Fruit fly (Drosophila melanogaster) whole organism, pupa: Measurements from ENCODE around the gene Cpr62Bb.

Experiments used
- CG10348 ChIP-seq: fragments of 200-800 bp; sonication (Bioruptor generic); IDR thresholded peaks from 2 replicates; pipeline ENCODE4 v1.3.6; 2022; ENCODE audit warnings: missing biosample characterization, missing genetic modification characterization
- CG12605 ChIP-seq: fragments of 200-800 bp; sonication (Bioruptor generic); IDR thresholded peaks from 2 replicates; pipeline ENCODE4 v1.3.6; 2022; ENCODE audit warnings: missing biosample characterization, missing genetic modification characterization
- CG13204 ChIP-seq: fragments of 200-800 bp; sonication (Bioruptor generic); optimal IDR thresholded peaks from 2 replicates; lab custom pipeline; 2018; ENCODE audit warnings: missing biosample characterization, mild to moderate bottlenecking, missing genetic modification characterization, moderate library complexity
- CG14655 ChIP-seq: fragments of 200-800 bp; sonication (Bioruptor generic); optimal IDR thresholded peaks from 3 replicates; lab custom pipeline; 2017; ENCODE audit warnings: mild to moderate bottlenecking, missing biosample characterization, missing genetic modification reagents, missing genetic modification characterization
- CG15710 ChIP-seq: fragments of 200-800 bp; sonication (Bioruptor generic); optimal IDR thresholded peaks from 2 replicates; lab custom pipeline; 2018; ENCODE audit warnings: missing biosample characterization, mild to moderate bottlenecking, missing genetic modification characterization, moderate library complexity
- CG17806 ChIP-seq: fragments of 200-800 bp; sonication (Bioruptor generic); optimal IDR thresholded peaks from 2 replicates; lab custom pipeline; 2018; ENCODE audit warnings: missing biosample characterization, mild to moderate bottlenecking, missing genetic modification characterization, moderate library complexity
- CG32121 ChIP-seq: fragments of 200-800 bp; sonication (Bioruptor generic); IDR thresholded peaks from 2 replicates; pipeline ENCODE4 v1.3.6; 2022; ENCODE audit warnings: missing biosample characterization, missing genetic modification characterization
- CG34367 ChIP-seq: fragments of 200-800 bp; sonication (Bioruptor generic); optimal IDR thresholded peaks from 2 replicates; lab custom pipeline; 2018; ENCODE audit warnings: missing biosample characterization, mild to moderate bottlenecking, missing genetic modification characterization
- CG4496 ChIP-seq: fragments of 200-800 bp; sonication (Bioruptor generic); IDR thresholded peaks from 3 replicates; pipeline ENCODE4 v1.3.6; 2022; ENCODE audit warnings: missing biosample characterization, missing genetic modification characterization
- CG8159 ChIP-seq: fragments of 200-800 bp; sonication (Bioruptor generic); optimal IDR thresholded peaks from 3 replicates; lab custom pipeline; 2018; ENCODE audit warnings: missing biosample characterization, mild to moderate bottlenecking, missing genetic modification characterization, moderate library complexity
- CG8301 ChIP-seq: fragments of 200-800 bp; sonication (Bioruptor generic); optimal IDR thresholded peaks from 2 replicates; lab custom pipeline; 2018; ENCODE audit warnings: missing biosample characterization, mild to moderate bottlenecking, missing genetic modification characterization
- CG9948 ChIP-seq: fragments of 200-800 bp; sonication (Bioruptor generic); optimal IDR thresholded peaks from 2 replicates; lab custom pipeline; 2018; ENCODE audit warnings: missing biosample characterization, mild to moderate bottlenecking, missing genetic modification characterization, moderate library complexity
- D1 ChIP-seq: fragments of 200-800 bp; sonication (Bioruptor generic); optimal IDR thresholded peaks from 2 replicates; lab custom pipeline; 2018; ENCODE audit warnings: missing biosample characterization, mild to moderate bottlenecking, missing genetic modification characterization, moderate library complexity
- EcR ChIP-seq: fragments of 200-800 bp; sonication (Bioruptor generic); optimal IDR thresholded peaks from 3 replicates; lab custom pipeline; 2019; ENCODE audit warnings: missing biosample characterization, missing genetic modification characterization, mild to moderate bottlenecking, moderate library complexity, missing genetic modification reagents
- Ets98B ChIP-seq: fragments of 200-800 bp; sonication (Bioruptor generic); IDR thresholded peaks from 2 replicates; pipeline ENCODE4 v1.3.6; 2022; ENCODE audit warnings: missing biosample characterization, missing genetic modification characterization
- Pif1A ChIP-seq: fragments of 200-800 bp; sonication (Bioruptor generic); optimal IDR thresholded peaks from 3 replicates; lab custom pipeline; 2016; ENCODE audit warnings: missing biosample characterization, missing genetic modification characterization
- Pif1B ChIP-seq: fragments of 200-800 bp; sonication (Bioruptor generic); optimal IDR thresholded peaks from 3 replicates; lab custom pipeline; 2016; ENCODE audit warnings: missing biosample characterization, missing genetic modification characterization
- Snoo ChIP-seq: fragments of 200-800 bp; sonication (Bioruptor generic); optimal IDR thresholded peaks from 3 replicates; lab custom pipeline; 2017; ENCODE audit warnings: missing biosample characterization, mild to moderate bottlenecking, missing genetic modification characterization, inconsistent platforms
- fd96Ca ChIP-seq: fragments of 200-800 bp; sonication (Bioruptor generic); IDR thresholded peaks from 3 replicates; pipeline ENCODE4 v1.3.6; 2022; ENCODE audit warnings: missing biosample characterization, missing genetic modification characterization
- gl ChIP-seq: fragments of 200-800 bp; sonication (Bioruptor generic); optimal IDR thresholded peaks from 2 replicates; lab custom pipeline; 2018; ENCODE audit warnings: missing biosample characterization, mild to moderate bottlenecking, missing genetic modification characterization
- rn ChIP-seq: fragments of 200-800 bp; sonication (Bioruptor generic); IDR thresholded peaks from 2 replicates; pipeline ENCODE4 v1.3.6; 2022; ENCODE audit warnings: missing biosample characterization, missing genetic modification characterization

Cpr62Bb gene

dm6 chr3L:1835064-1835463 is at the start of gene Cpr62Bb:
Gene Cpr62Bb (minus strand): TSS chr3L:1835164.
- TF ChIP-seq CG17806 (no peak), CG15710 (tag; lab: Kevin White, UChicago) (no peak), CG8159 (tag; lab: Kevin White, UChicago) (no peak), rn (GFP tag; lab: Robert Waterston, UW) (no peak), CG34367 (no peak)

- TF ChIP-seq EcR (GFP tag; lab: Kevin White, UChicago) (peak; percentile 2), Pif1B (GFP tag; lab: Kevin White, UChicago) (peak; percentile 8), Pif1A (GFP tag; lab: Kevin White, UChicago) (no peak)
These were observed 49.7 kb upstream of the Cpr62Bb start, which contains the start of gene Aprt for dm6 chr3L:1884652-1885051. Gene Aprt (minus strand): TSS chr3L:1885019.

dm6 chr3L:1882868-1883554 is 48.0 kb upstream of the Cpr62Bb start, which contains the start of gene CG13937:
Gene CG13937 (minus strand): TSS chr3L:1883041.
- TF ChIP-seq CG13204 (GFP tag; lab: Kevin White, UChicago) = no peak

dm6 chr3L:1881919-1882318 is 47.0 kb upstream of the Cpr62Bb start:
- TF ChIP-seq D1 (tag; lab: Kevin White, UChicago) (no peak), CG9948 (tag; lab: Kevin White, UChicago) (no peak), CG32121 (GFP tag; lab: Robert Waterston, UW) (no peak), CG34367 (no peak), CG8159 (tag; lab: Kevin White, UChicago) (no peak)

dm6 chr3L:1880692-1881091 is 45.7 kb upstream of the Cpr62Bb start:
- peak; percentile 62; the same call in 1 of the 2 replicates for TF ChIP-seq rn (GFP tag; lab: Robert Waterston, UW)
- no peak for TF ChIP-seq EcR (GFP tag; lab: Kevin White, UChicago)
- TF ChIP-seq CG10348 (GFP tag; lab: Robert Waterston, UW) = no peak
- TF ChIP-seq CG14655 (GFP tag; lab: Kevin White, UChicago) = peak; percentile 71
- TF ChIP-seq CG8159 (tag; lab: Kevin White, UChicago) = peak; percentile 45
- no peak for TF ChIP-seq CG13204 (GFP tag; lab: Kevin White, UChicago)
- peak; percentile 79; the same call in 2 of the 3 replicates for TF ChIP-seq fd96Ca (GFP tag; lab: Robert Waterston, UW)
- TF ChIP-seq CG12605 (GFP tag; lab: Robert Waterston, UW) = peak; percentile 62; the same call in 1 of the 2 replicates
- TF ChIP-seq D1 (tag; lab: Kevin White, UChicago) = no peak
- TF ChIP-seq CG34367 = no peak
- TF ChIP-seq CG15710 (tag; lab: Kevin White, UChicago) = no peak
- TF ChIP-seq Snoo (tag; lab: Kevin White, UChicago) = no peak
- TF ChIP-seq CG9948 (tag; lab: Kevin White, UChicago) = peak; percentile 7
- peak; percentile 83; the same call in 2 of the 3 replicates for TF ChIP-seq CG4496
- TF ChIP-seq gl (tag; lab: Kevin White, UChicago) = no peak
- TF ChIP-seq Pif1A (GFP tag; lab: Kevin White, UChicago) = no peak
- TF ChIP-seq CG32121 (GFP tag; lab: Robert Waterston, UW) = peak; percentile 32; the same call in 1 of the 2 replicates
- TF ChIP-seq CG17806 = peak; percentile 30
- peak; percentile 35 for TF ChIP-seq Pif1B (GFP tag; lab: Kevin White, UChicago)
- peak; percentile 66; the same call in 1 of the 2 replicates for TF ChIP-seq Ets98B (GFP tag; lab: Robert Waterston, UW)
- TF ChIP-seq CG8301 (tag; lab: Kevin White, UChicago) = peak; percentile 52

- TF ChIP-seq rn (GFP tag; lab: Robert Waterston, UW) = peak; percentile 41; the same call in 1 of the 2 replicates
- no peak for TF ChIP-seq CG14655 (GFP tag; lab: Kevin White, UChicago)
- TF ChIP-seq CG34367 = peak; percentile 48
- TF ChIP-seq CG9948 (tag; lab: Kevin White, UChicago) = peak; percentile 51
- no peak for TF ChIP-seq Pif1A (GFP tag; lab: Kevin White, UChicago)
- peak; percentile 61 for TF ChIP-seq CG12605 (GFP tag; lab: Robert Waterston, UW)
- peak; percentile 60 for TF ChIP-seq CG4496
- no peak for TF ChIP-seq Pif1B (GFP tag; lab: Kevin White, UChicago)
- no peak for TF ChIP-seq CG10348 (GFP tag; lab: Robert Waterston, UW)
- TF ChIP-seq fd96Ca (GFP tag; lab: Robert Waterston, UW) = 0 out of 3 replicates have a peak, but pooled peaks have one; percentile 17
- TF ChIP-seq CG13204 (GFP tag; lab: Kevin White, UChicago) = no peak
- TF ChIP-seq EcR (GFP tag; lab: Kevin White, UChicago) = peak; percentile 68
- TF ChIP-seq Ets98B (GFP tag; lab: Robert Waterston, UW) = peak; percentile 62
- TF ChIP-seq CG17806 = peak; percentile 67
- no peak for TF ChIP-seq D1 (tag; lab: Kevin White, UChicago)
- TF ChIP-seq CG8159 (tag; lab: Kevin White, UChicago) = peak; percentile 65
- TF ChIP-seq Snoo (tag; lab: Kevin White, UChicago) = peak; percentile 66
- peak; percentile 47 for TF ChIP-seq CG15710 (tag; lab: Kevin White, UChicago)
- TF ChIP-seq CG32121 (GFP tag; lab: Robert Waterston, UW) = no peak; the same call in 1 of the 2 replicates
- TF ChIP-seq CG8301 (tag; lab: Kevin White, UChicago) = peak; percentile 71
- TF ChIP-seq gl (tag; lab: Kevin White, UChicago) = no peak
These were observed 41.3 kb upstream of the Cpr62Bb start, which contains the start of gene dre4 for dm6 chr3L:1876215-1876625. Gene dre4 (minus strand): TSS chr3L:1876312.
